Worm (Caenorhabditis elegans) whole organism, L2 larva: ENCODE results near the gene B0410.3.

Source experiments
- R02D3.7 ChIP-seq: fragments of 150-350 bp; optimal IDR thresholded peaks from 2 replicates; lab custom pipeline; 2014; ENCODE audit warnings: missing biosample characterization, missing genetic modification characterization
- alr-1 ChIP-seq: fragments of 150-350 bp; optimal IDR thresholded peaks from 2 replicates; lab custom pipeline; 2014; ENCODE audit warnings: missing biosample characterization, missing genetic modification characterization
- ceh-82 ChIP-seq: fragments of 150-350 bp; optimal IDR thresholded peaks from 2 replicates; lab custom pipeline; 2014; ENCODE audit warnings: missing biosample characterization, missing genetic modification characterization
- lin-13 ChIP-seq: fragments of 150-350 bp; optimal IDR thresholded peaks from 2 replicates; lab custom pipeline; 2014; ENCODE audit warnings: missing biosample characterization, missing genetic modification reagents, missing genetic modification characterization
- nhr-11 ChIP-seq: fragments of 150-350 bp; optimal IDR thresholded peaks from 2 replicates; lab custom pipeline; 2014; ENCODE audit warnings: missing biosample characterization, missing genetic modification characterization
- nhr-12 ChIP-seq: fragments of 150-350 bp; optimal IDR thresholded peaks from 2 replicates; lab custom pipeline; 2014; ENCODE audit warnings: missing biosample characterization, missing genetic modification characterization
- nhr-237 ChIP-seq: fragments of 150-350 bp; optimal IDR thresholded peaks from 2 replicates; lab custom pipeline; 2014; ENCODE audit warnings: missing biosample characterization, missing genetic modification characterization
- nhr-25 ChIP-seq: fragments of 150-350 bp; sonication (generic microtip); optimal IDR thresholded peaks from 3 replicates; lab custom pipeline; 2014; ENCODE audit warnings: missing biosample characterization, missing genetic modification characterization
- nhr-6 ChIP-seq: fragments of 150-350 bp; optimal IDR thresholded peaks from 2 replicates; lab custom pipeline; 2014; ENCODE audit warnings: missing biosample characterization, missing genetic modification characterization
- snpc-4 ChIP-seq: fragments of 150-350 bp; optimal IDR thresholded peaks from 2 replicates; lab custom pipeline; 2014; ENCODE audit warnings: missing biosample characterization, missing genetic modification characterization
- ztf-11 ChIP-seq: sonication (generic microtip); optimal IDR thresholded peaks from 2 replicates; lab custom pipeline; 2017; ENCODE audit warnings: missing biosample characterization, missing genetic modification characterization

ce11 chrX:2890041-2890650 is 1.1 kb downstream of the B0410.3 start:
- TF ChIP-seq nhr-6 (tag; lab: Kevin White, UChicago) (no peak), nhr-11 (tag; lab: Kevin White, UChicago) (no peak), nhr-25 (no peak), ceh-82 (tag; lab: Kevin White, UChicago) (no peak), alr-1 (tag; lab: Kevin White, UChicago) (no peak), ztf-11 (tag; lab: Kevin White, UChicago) (no peak), nhr-12 (tag; lab: Kevin White, UChicago) (no peak), nhr-237 (tag; lab: Kevin White, UChicago) (no peak), R02D3.7 (tag; lab: Kevin White, UChicago) (no peak), snpc-4 (no peak), lin-13 (GFP tag; lab: Kevin White, UChicago) (no peak)
